Fruit fly (Drosophila melanogaster) whole organism, embryonic: ENCODE measurements around the gene rno.

Experiments
- CG17612 ChIP-seq: fragments of 200-800 bp; sonication (Bioruptor generic); IDR thresholded peaks from 2 replicates; pipeline ENCODE4 v1.3.6; 2022; ENCODE audit warnings: missing biosample characterization, missing genetic modification characterization
- CG5180 ChIP-seq: fragments of 200-800 bp; sonication (Bioruptor generic); optimal IDR thresholded peaks from 3 replicates; lab custom pipeline; 2017; ENCODE audit warnings: missing biosample characterization, missing genetic modification characterization, mild to moderate bottlenecking, moderate library complexity, missing genetic modification reagents
- CG8478 ChIP-seq: fragments of >200 bp; optimal IDR thresholded peaks from 2 replicates; lab custom pipeline; 2018
- TFAM ChIP-seq: fragments of 200-800 bp; sonication (Bioruptor generic); optimal IDR thresholded peaks from 2 replicates; lab custom pipeline; 2017; ENCODE audit warnings: missing biosample characterization, missing genetic modification characterization, inconsistent platforms
- grn ChIP-seq: fragments of 200-800 bp; sonication (Bioruptor generic); optimal IDR thresholded peaks from 3 replicates; lab custom pipeline; 2017; ENCODE audit warnings: missing biosample characterization, missing genetic modification characterization

DNA sequence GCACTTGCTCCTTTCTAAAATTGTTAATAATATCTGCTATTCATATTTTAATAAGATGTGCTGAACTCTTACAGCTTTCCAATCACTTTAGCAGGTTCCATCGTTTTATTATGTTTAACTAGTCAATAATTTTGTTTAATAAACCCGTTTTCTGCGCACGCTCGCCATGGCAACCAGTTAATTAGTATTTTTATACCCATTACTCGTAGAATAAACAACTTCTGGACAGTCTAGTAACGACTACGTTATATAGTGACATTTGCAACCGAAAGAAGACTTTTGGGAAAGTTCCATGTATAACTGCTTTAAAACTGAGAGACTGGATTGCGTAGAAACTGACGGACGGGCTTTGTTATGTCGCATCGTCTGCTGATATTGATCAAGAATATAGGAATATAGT is 33.7 kb upstream of the rno start, which contains the start of gene CG34453:
- TF ChIP-seq grn (GFP tag; lab: Kevin White, UChicago) (no peak), CG8478 (lab: Kevin White, UChicago) (no peak), TFAM (GFP tag; lab: Kevin White, UChicago) (no peak), CG17612 (GFP tag; lab: Robert Waterston, UW) (no peak), CG5180 (GFP tag; lab: Kevin White, UChicago) (no peak)
